Worm (Caenorhabditis elegans) whole organism, late embryonic: ENCODE results near the gene C50B8.6.

Experiments used
- C08G9.2 ChIP-seq: sonication (generic microtip); optimal IDR thresholded peaks from 2 replicates; lab custom pipeline; 2016; ENCODE audit warnings: mild to moderate bottlenecking, missing genetic modification characterization, moderate library complexity, missing compliant biosample characterization
- K02D7.2 ChIP-seq: sonication (generic microtip); optimal IDR thresholded peaks from 2 replicates; lab custom pipeline; 2017; ENCODE audit warnings: mild to moderate bottlenecking, missing genetic modification characterization, missing compliant biosample characterization
- K09A11.1 ChIP-seq: sonication (generic microtip); optimal IDR thresholded peaks from 2 replicates; lab custom pipeline; 2017; ENCODE audit warnings: antibody characterized with exemption, mild to moderate bottlenecking, missing genetic modification characterization, missing compliant biosample characterization; ENCODE audit not compliant: insufficient read depth
- T23F11.4 ChIP-seq: fragments of 200-800 bp; sonication (Bioruptor generic); optimal IDR thresholded peaks from 2 replicates; lab custom pipeline; 2018; ENCODE audit warnings: mild to moderate bottlenecking, missing genetic modification characterization, missing compliant biosample characterization
- ceh-14 ChIP-seq: sonication (generic microtip); optimal IDR thresholded peaks from 2 replicates; lab custom pipeline; 2016; ENCODE audit warnings: missing genotype, missing genetic modification characterization, missing compliant biosample characterization
- ceh-18 ChIP-seq: sonication (generic microtip); optimal IDR thresholded peaks from 2 replicates; lab custom pipeline; 2016; ENCODE audit warnings: missing genetic modification characterization, missing compliant biosample characterization
- ceh-22 ChIP-seq: sonication (generic microtip); optimal IDR thresholded peaks from 2 replicates; lab custom pipeline; 2017; ENCODE audit warnings: missing biosample characterization, missing genetic modification characterization
- ceh-31 ChIP-seq: sonication (generic microtip); optimal IDR thresholded peaks from 2 replicates; lab custom pipeline; 2016; ENCODE audit warnings: missing genetic modification characterization, missing compliant biosample characterization
- ceh-34 ChIP-seq: sonication (generic microtip); optimal IDR thresholded peaks from 2 replicates; lab custom pipeline; 2016; ENCODE audit warnings: mild to moderate bottlenecking, missing genetic modification characterization, missing compliant biosample characterization
- ceh-45 ChIP-seq: fragments of 200-800 bp; sonication (Bioruptor generic); IDR thresholded peaks from 2 replicates; pipeline ENCODE4 v1.3.6; 2022; ENCODE audit warnings: missing genetic modification reagents, missing genetic modification characterization, missing compliant biosample characterization
- ceh-48 ChIP-seq: sonication (generic microtip); optimal IDR thresholded peaks from 2 replicates; lab custom pipeline; 2016; ENCODE audit warnings: missing genetic modification characterization, inconsistent platforms, missing compliant biosample characterization
- ceh-9 ChIP-seq: sonication (generic microtip); optimal IDR thresholded peaks from 2 replicates; lab custom pipeline; 2016; ENCODE audit warnings: mild to moderate bottlenecking, missing genetic modification characterization, inconsistent platforms, missing compliant biosample characterization
- dmd-4 ChIP-seq: sonication (generic microtip); optimal IDR thresholded peaks from 2 replicates; lab custom pipeline; 2016; ENCODE audit warnings: borderline replicate concordance, missing genetic modification characterization, missing compliant biosample characterization
- dve-1 ChIP-seq: sonication (generic microtip); optimal IDR thresholded peaks from 2 replicates; lab custom pipeline; 2017; ENCODE audit warnings: antibody characterized with exemption, mild to moderate bottlenecking, missing genetic modification characterization, missing compliant biosample characterization
- elt-2 ChIP-seq: sonication (generic microtip); optimal IDR thresholded peaks from 2 replicates; lab custom pipeline; 2016; ENCODE audit warnings: missing genetic modification reagents, missing genetic modification characterization, missing compliant biosample characterization
- elt-4 ChIP-seq: sonication (generic microtip); optimal IDR thresholded peaks from 2 replicates; lab custom pipeline; 2016; ENCODE audit warnings: missing genetic modification characterization, missing compliant biosample characterization
- fkh-10 ChIP-seq: fragments of 150-350 bp; optimal IDR thresholded peaks from 2 replicates; lab custom pipeline; 2014; ENCODE audit warnings: missing biosample characterization, missing genetic modification reagents, missing genetic modification characterization
- fkh-6 ChIP-seq: sonication (generic microtip); optimal IDR thresholded peaks from 2 replicates; lab custom pipeline; 2016; ENCODE audit warnings: missing genetic modification characterization, missing compliant biosample characterization
- gmeb-2 ChIP-seq: sonication (generic microtip); optimal IDR thresholded peaks from 2 replicates; lab custom pipeline; 2016; ENCODE audit warnings: missing genetic modification characterization, inconsistent platforms, missing compliant biosample characterization
- hlh-13 ChIP-seq: fragments of 200-800 bp; sonication (Bioruptor generic); optimal IDR thresholded peaks from 2 replicates; lab custom pipeline; 2018; ENCODE audit warnings: mild to moderate bottlenecking, missing genetic modification characterization, missing compliant biosample characterization
- hlh-15 ChIP-seq: sonication (generic microtip); optimal IDR thresholded peaks from 2 replicates; lab custom pipeline; 2016; ENCODE audit warnings: missing genetic modification characterization, missing compliant biosample characterization
- hlh-30 ChIP-seq: sonication (generic microtip); optimal IDR thresholded peaks from 2 replicates; lab custom pipeline; 2017; ENCODE audit warnings: antibody characterized with exemption, missing genetic modification characterization, missing compliant biosample characterization; ENCODE audit not compliant: insufficient read depth
- lin-11 ChIP-seq: fragments of 200-800 bp; sonication (Bioruptor generic); optimal IDR thresholded peaks from 2 replicates; lab custom pipeline; 2018; ENCODE audit warnings: mild to moderate bottlenecking, missing genetic modification characterization, missing compliant biosample characterization
- madf-2 ChIP-seq: sonication (generic microtip); optimal IDR thresholded peaks from 2 replicates; lab custom pipeline; 2017; ENCODE audit warnings: missing genetic modification characterization, missing compliant biosample characterization
- nfya-1 ChIP-seq: sonication (generic microtip); optimal IDR thresholded peaks from 2 replicates; lab custom pipeline; 2017; ENCODE audit warnings: missing genetic modification characterization, mild to moderate bottlenecking, missing compliant biosample characterization, antibody characterized with exemption, moderate library complexity
- nhr-11 ChIP-seq: fragments of 150-350 bp; optimal IDR thresholded peaks from 2 replicates; lab custom pipeline; 2014; ENCODE audit warnings: missing biosample characterization, missing genetic modification characterization
- npax-4 ChIP-seq: sonication (generic microtip); optimal IDR thresholded peaks from 2 replicates; lab custom pipeline; 2016; ENCODE audit warnings: missing genetic modification characterization, missing compliant biosample characterization
- odd-2 ChIP-seq: sonication (generic microtip); optimal IDR thresholded peaks from 2 replicates; lab custom pipeline; 2017; ENCODE audit warnings: antibody characterized with exemption, mild to moderate bottlenecking, missing genetic modification characterization, missing compliant biosample characterization
- pag-3 ChIP-seq: sonication (generic microtip); optimal IDR thresholded peaks from 2 replicates; lab custom pipeline; 2016; ENCODE audit warnings: missing compliant biosample characterization, missing genetic modification characterization, borderline replicate concordance
- pha-2 ChIP-seq: sonication (generic microtip); optimal IDR thresholded peaks from 2 replicates; lab custom pipeline; 2017; ENCODE audit warnings: mild to moderate bottlenecking, missing genetic modification characterization, missing compliant biosample characterization
- pqm-1 ChIP-seq: sonication (generic microtip); optimal IDR thresholded peaks from 2 replicates; lab custom pipeline; 2016; ENCODE audit warnings: missing genetic modification characterization, missing compliant biosample characterization
- pros-1 ChIP-seq: fragments of 150-350 bp; optimal IDR thresholded peaks from 2 replicates; lab custom pipeline; 2014; ENCODE audit warnings: missing biosample characterization, missing genetic modification reagents, missing genetic modification characterization
- sox-4 ChIP-seq: sonication (generic microtip); optimal IDR thresholded peaks from 2 replicates; lab custom pipeline; 2017; ENCODE audit warnings: mild to moderate bottlenecking, missing genetic modification characterization, inconsistent platforms, missing compliant biosample characterization
- syd-9 ChIP-seq: sonication (generic microtip); optimal IDR thresholded peaks from 2 replicates; lab custom pipeline; 2016; ENCODE audit warnings: mild to moderate bottlenecking, missing genetic modification characterization, moderate library complexity, missing compliant biosample characterization
- tbx-2 ChIP-seq: sonication (generic microtip); optimal IDR thresholded peaks from 2 replicates; lab custom pipeline; 2016; ENCODE audit warnings: missing genetic modification characterization, missing compliant biosample characterization
- tbx-7 ChIP-seq: sonication (generic microtip); optimal IDR thresholded peaks from 2 replicates; lab custom pipeline; 2016; ENCODE audit warnings: missing genotype, missing genetic modification characterization, missing compliant biosample characterization
- unc-55 ChIP-seq: sonication (generic microtip); optimal IDR thresholded peaks from 2 replicates; lab custom pipeline; 2017; ENCODE audit warnings: missing biosample characterization, missing genetic modification reagents, missing genetic modification characterization
- ztf-16 ChIP-seq: sonication (generic microtip); optimal IDR thresholded peaks from 2 replicates; lab custom pipeline; 2017; ENCODE audit warnings: missing genetic modification characterization, missing compliant biosample characterization

C50B8.6 gene

ce11 chrV:13587902-13588301 lies 9.1 kb downstream of the C50B8.6 start, which contains the start of gene F53F4.17:
Gene F53F4.17 (plus strand): TSS chrV:13588202.
- TF ChIP-seq ceh-9 (tag; lab: Kevin White, UChicago) (no peak), T23F11.4 (GFP tag; lab: Kevin White, UChicago) (no peak), K09A11.1 (tag; lab: Kevin White, UChicago) (no peak), tbx-2 (tag; lab: Kevin White, UChicago) (no peak), madf-2 (tag; lab: Kevin White, UChicago) (no peak), ceh-14 (tag; lab: Kevin White, UChicago) (no peak), fkh-10 (GFP tag; lab: Kevin White, UChicago) (no peak), dmd-4 (tag; lab: Kevin White, UChicago) (no peak), sox-4 (tag; lab: Kevin White, UChicago) (no peak), ceh-18 (tag; lab: Kevin White, UChicago) (no peak), ceh-22 (tag; lab: Kevin White, UChicago) (no peak), C08G9.2 (tag; lab: Kevin White, UChicago) (no peak), gmeb-2 (tag; lab: Kevin White, UChicago) (no peak), pha-2 (tag; lab: Kevin White, UChicago) (no peak), odd-2 (tag; lab: Kevin White, UChicago) (no peak)
- TF ChIP-seq, all 69 proteins: peak for 0

ce11 chrV:13589494-13590176 lies 10.9 kb downstream of the C50B8.6 start, which contains the start of the genes F53F4.2 and F53F4.18:
Gene F53F4.2 (minus strand): TSS chrV:13589594.
Gene F53F4.18 (plus strand): TSS chrV:13590126.
- no peak for TF ChIP-seq pag-3 (tag; lab: Kevin White, UChicago)
- TF ChIP-seq pqm-1 = no peak
- no peak for TF ChIP-seq lin-11 (tag; lab: Kevin White, UChicago)
- no peak for TF ChIP-seq ceh-45
- no peak for TF ChIP-seq hlh-15 (tag; lab: Kevin White, UChicago)
- no peak for TF ChIP-seq tbx-7 (tag; lab: Kevin White, UChicago)
- TF ChIP-seq nfya-1 = no peak
- TF ChIP-seq ceh-31 = no peak
- no peak for TF ChIP-seq elt-4 (tag; lab: Kevin White, UChicago)
- no peak for TF ChIP-seq fkh-6 (tag; lab: Kevin White, UChicago)
- TF ChIP-seq hlh-13 (GFP tag; lab: Kevin White, UChicago) = no peak
- no peak for TF ChIP-seq elt-2 (tag; lab: Kevin White, UChicago)
- TF ChIP-seq hlh-30 (tag; lab: Kevin White, UChicago) = no peak
- TF ChIP-seq K02D7.2 (tag; lab: Kevin White, UChicago) = no peak
- TF ChIP-seq ceh-34 (tag; lab: Kevin White, UChicago) = no peak

ce11 chrV:13591504-13592174 lies 12.9 kb downstream of the C50B8.6 start, which contains the start of gene tbcb-1:
Gene tbcb-1 (plus strand): TSS chrV:13592124.
- TF ChIP-seq syd-9 (tag; lab: Kevin White, UChicago) (no peak), elt-4 (tag; lab: Kevin White, UChicago) (no peak), ceh-14 (tag; lab: Kevin White, UChicago) (no peak), elt-2 (tag; lab: Kevin White, UChicago) (no peak), ceh-48 (tag; lab: Kevin White, UChicago) (no peak), npax-4 (tag; lab: Kevin White, UChicago) (no peak), pros-1 (tag; lab: Kevin White, UChicago) (no peak), hlh-30 (tag; lab: Kevin White, UChicago) (no peak), ztf-16 (tag; lab: Kevin White, UChicago) (no peak), dve-1 (tag; lab: Kevin White, UChicago) (no peak), tbx-2 (tag; lab: Kevin White, UChicago) (no peak), nhr-11 (tag; lab: Kevin White, UChicago) (no peak), ceh-18 (tag; lab: Kevin White, UChicago) (no peak), unc-55 (GFP tag; lab: Kevin White, UChicago) (no peak)
